Fruit fly (Drosophila melanogaster) whole organism, embryonic: ENCODE measurements around the gene CG12147.

Experiments used
- Bdp1 ChIP-seq: fragments of 200-800 bp; sonication (Bioruptor generic); optimal IDR thresholded peaks from 3 replicates; lab custom pipeline; 2016; ENCODE audit warnings: missing biosample characterization, missing genetic modification characterization
- CG1024 ChIP-seq: fragments of 200-800 bp; sonication (Bioruptor generic); IDR thresholded peaks from 2 replicates; pipeline ENCODE4 v1.3.6; 2022; ENCODE audit warnings: missing biosample characterization, missing genetic modification characterization
- CG10431 ChIP-seq: fragments of 200-800 bp; sonication (Bioruptor generic); optimal IDR thresholded peaks from 3 replicates; lab custom pipeline; 2018; ENCODE audit warnings: missing biosample characterization, mild to moderate bottlenecking, missing genetic modification characterization
- CG10959 ChIP-seq: fragments of 200-800 bp; sonication (Bioruptor generic); IDR thresholded peaks from 2 replicates; pipeline ENCODE4 v1.3.6; 2022; ENCODE audit warnings: missing biosample characterization, missing genetic modification characterization
- CG11085 ChIP-seq: fragments of 200-800 bp; sonication (Bioruptor generic); IDR thresholded peaks from 2 replicates; pipeline ENCODE4 v1.3.6; 2022; ENCODE audit warnings: missing biosample characterization, missing genetic modification characterization
- CG11247 ChIP-seq: fragments of 200-800 bp; sonication (Bioruptor generic); IDR thresholded peaks from 2 replicates; pipeline ENCODE4 v1.3.6; 2022; ENCODE audit warnings: missing biosample characterization, missing genetic modification characterization
- CG11504 ChIP-seq: fragments of 200-800 bp; sonication (Bioruptor generic); optimal IDR thresholded peaks from 3 replicates; lab custom pipeline; 2019; ENCODE audit warnings: missing biosample characterization, mild to moderate bottlenecking, missing genetic modification characterization, moderate library complexity
- CG12299 ChIP-seq: fragments of 200-800 bp; sonication (Bioruptor generic); optimal IDR thresholded peaks from 2 replicates; lab custom pipeline; 2018; ENCODE audit warnings: missing biosample characterization, mild to moderate bottlenecking, missing genetic modification characterization
- CG14441 ChIP-seq: fragments of 200-800 bp; sonication (Bioruptor generic); IDR thresholded peaks from 2 replicates; pipeline ENCODE4 v1.3.6; 2022; ENCODE audit warnings: missing biosample characterization, missing genetic modification characterization
- CG14667 ChIP-seq: fragments of 200-800 bp; sonication (Bioruptor generic); IDR thresholded peaks from 2 replicates; pipeline ENCODE4 v1.3.6; 2022; ENCODE audit warnings: missing biosample characterization, missing genetic modification characterization
- CG17568 ChIP-seq: fragments of 200-800 bp; sonication (Bioruptor generic); optimal IDR thresholded peaks from 2 replicates; lab custom pipeline; 2018; ENCODE audit warnings: missing biosample characterization, mild to moderate bottlenecking, missing genetic modification characterization, moderate library complexity
- CG17829 ChIP-seq: fragments of 200-800 bp; optimal IDR thresholded peaks from 2 replicates; lab custom pipeline; 2019; ENCODE audit warnings: missing biosample characterization, mild to moderate bottlenecking, missing genetic modification characterization, moderate library complexity
- CG2712 ChIP-seq: fragments of 200-800 bp; optimal IDR thresholded peaks from 3 replicates; lab custom pipeline; 2019; ENCODE audit warnings: missing biosample characterization, mild to moderate bottlenecking, missing genetic modification characterization, moderate library complexity
- CG31441 ChIP-seq: fragments of 200-800 bp; sonication (Bioruptor generic); IDR thresholded peaks from 2 replicates; pipeline ENCODE4 v1.3.6; 2022; ENCODE audit warnings: missing biosample characterization, missing genetic modification characterization
- CG3163 ChIP-seq: fragments of 200-800 bp; sonication (Bioruptor generic); optimal IDR thresholded peaks from 3 replicates; lab custom pipeline; 2016; ENCODE audit warnings: missing biosample characterization, missing genetic modification characterization
- CG32532 ChIP-seq: fragments of 200-800 bp; sonication (Bioruptor generic); IDR thresholded peaks from 2 replicates; pipeline ENCODE4 v1.3.6; 2022; ENCODE audit warnings: missing biosample characterization, missing genetic modification characterization
- CG34422 ChIP-seq: fragments of 200-800 bp; sonication (Bioruptor generic); IDR thresholded peaks from 3 replicates; pipeline ENCODE4 v1.3.6; 2022; ENCODE audit warnings: missing biosample characterization, missing genetic modification characterization
- CG5245 ChIP-seq: fragments of 200-800 bp; sonication (Bioruptor generic); optimal IDR thresholded peaks from 3 replicates; lab custom pipeline; 2016; ENCODE audit warnings: missing biosample characterization, missing genetic modification characterization
- CG6683 ChIP-seq: fragments of 200-800 bp; sonication (Bioruptor generic); optimal IDR thresholded peaks from 2 replicates; lab custom pipeline; 2017; ENCODE audit warnings: missing biosample characterization, mild to moderate bottlenecking, missing genetic modification characterization, missing genetic modification reagents
- CG6791 ChIP-seq: fragments of 200-800 bp; sonication (Bioruptor generic); IDR thresholded peaks from 3 replicates; pipeline ENCODE4 v1.3.6; 2022; ENCODE audit warnings: missing biosample characterization, missing genetic modification characterization; ENCODE audit not compliant: partially characterized antibody
- CG7987 ChIP-seq: fragments of 200-800 bp; sonication (Bioruptor generic); optimal IDR thresholded peaks from 2 replicates; lab custom pipeline; 2018; ENCODE audit warnings: missing biosample characterization, mild to moderate bottlenecking, missing genetic modification characterization, moderate library complexity
- CG8281 ChIP-seq: fragments of 200-800 bp; sonication (Bioruptor generic); optimal IDR thresholded peaks from 2 replicates; lab custom pipeline; 2018; ENCODE audit warnings: missing biosample characterization, mild to moderate bottlenecking, missing genetic modification characterization, moderate library complexity
- CG8290 ChIP-seq, 3 experiments: fragments of 200-800 bp; sonication (Bioruptor generic); optimal IDR thresholded peaks; 2 replicates each; lab custom pipeline; 2016 to 2019; ENCODE audit warnings: missing biosample characterization in 3 of 3, missing genetic modification characterization in 3 of 3, mild to moderate bottlenecking in 2 of 3, moderate library complexity in 1 of 3
- Camta ChIP-seq: fragments of 200-800 bp; sonication (Bioruptor generic); optimal IDR thresholded peaks from 2 replicates; lab custom pipeline; 2016; ENCODE audit warnings: missing biosample characterization, missing genetic modification characterization
- Dbx ChIP-seq: fragments of 200-800 bp; sonication (Bioruptor generic); IDR thresholded peaks from 3 replicates; pipeline ENCODE4 v1.3.6; 2022; ENCODE audit warnings: missing biosample characterization, missing genetic modification characterization
- Dp ChIP-seq: fragments of 200-800 bp; sonication (Bioruptor generic); optimal IDR thresholded peaks from 2 replicates; lab custom pipeline; 2018; ENCODE audit warnings: missing biosample characterization, mild to moderate bottlenecking, missing genetic modification characterization, moderate library complexity
- Drgx ChIP-seq: fragments of 200-800 bp; sonication (Bioruptor generic); IDR thresholded peaks from 2 replicates; pipeline ENCODE4 v1.3.6; 2022; ENCODE audit warnings: missing biosample characterization, missing genetic modification characterization
- E2f1 ChIP-seq: fragments of 200-800 bp; sonication (Bioruptor generic); IDR thresholded peaks from 2 replicates; pipeline ENCODE4 v1.3.6; 2022; ENCODE audit warnings: missing biosample characterization, missing genetic modification characterization
- E2f2 ChIP-seq: fragments of 200-800 bp; sonication (Bioruptor generic); IDR thresholded peaks from 2 replicates; pipeline ENCODE4 v1.3.6; 2022; ENCODE audit warnings: missing biosample characterization, missing genetic modification characterization
- H2.0 ChIP-seq: fragments of 200-800 bp; sonication (Bioruptor generic); IDR thresholded peaks from 2 replicates; pipeline ENCODE4 v1.3.6; 2022; ENCODE audit warnings: missing biosample characterization, missing genetic modification characterization
- Neu2 ChIP-seq: fragments of 200-800 bp; sonication (Bioruptor generic); optimal IDR thresholded peaks from 3 replicates; lab custom pipeline; 2016; ENCODE audit warnings: missing biosample characterization, missing genetic modification characterization, borderline replicate concordance
- PHDP ChIP-seq: fragments of 200-800 bp; sonication (Bioruptor generic); optimal IDR thresholded peaks from 3 replicates; lab custom pipeline; 2018; ENCODE audit warnings: missing biosample characterization, mild to moderate bottlenecking, missing genetic modification characterization, moderate library complexity
- Scr ChIP-seq: fragments of 200-800 bp; sonication (Bioruptor generic); IDR thresholded peaks from 2 replicates; pipeline ENCODE4 v1.3.6; 2022; ENCODE audit warnings: missing biosample characterization, missing genetic modification characterization; ENCODE audit not compliant: partially characterized antibody
- Sox100B ChIP-seq: fragments of 200-800 bp; sonication (Bioruptor generic); optimal IDR thresholded peaks from 3 replicates; lab custom pipeline; 2018; ENCODE audit warnings: missing biosample characterization, mild to moderate bottlenecking, missing genetic modification characterization
- al ChIP-seq: fragments of 200-800 bp; sonication (Bioruptor generic); IDR thresholded peaks from 2 replicates; pipeline ENCODE4 v1.3.6; 2022; ENCODE audit warnings: missing biosample characterization, missing genetic modification characterization
- caup ChIP-seq: fragments of 200-800 bp; sonication (Bioruptor generic); optimal IDR thresholded peaks from 3 replicates; lab custom pipeline; 2017; ENCODE audit warnings: missing biosample characterization, mild to moderate bottlenecking, missing genetic modification characterization, moderate library complexity; ENCODE audit not compliant: severe bottlenecking
- chinmo ChIP-seq: fragments of 200-800 bp; sonication (Bioruptor generic); IDR thresholded peaks from 4 replicates; pipeline ENCODE4 v1.3.6; 2022; ENCODE audit warnings: missing biosample characterization, missing genetic modification characterization; ENCODE audit not compliant: partially characterized antibody
- fru ChIP-seq: fragments of >200 bp; optimal IDR thresholded peaks from 2 replicates; lab custom pipeline; 2017
- gro ChIP-seq: fragments of 200-800 bp; sonication (Bioruptor generic); optimal IDR thresholded peaks from 2 replicates; lab custom pipeline; 2016; ENCODE audit warnings: missing biosample characterization, missing genetic modification characterization
- insv ChIP-seq, 2 experiments: fragments of 200-800 bp; sonication (Bioruptor generic); optimal IDR thresholded peaks; 3 replicates each; lab custom pipeline; 2016 to 2018; ENCODE audit warnings: missing biosample characterization in 2 of 2, missing genetic modification characterization in 2 of 2
- kni ChIP-seq: fragments of 200-800 bp; sonication (Bioruptor generic); optimal IDR thresholded peaks from 3 replicates; lab custom pipeline; 2017; ENCODE audit warnings: mild to moderate bottlenecking, missing biosample characterization, missing genetic modification reagents, missing genetic modification characterization
- lov ChIP-seq, 2 experiments: fragments of 200-800 bp in 1 of 2; fragments of >200 bp in 1 of 2; sonication (Bioruptor generic) in 1 of 2; IDR thresholded peaks in 1 of 2; optimal IDR thresholded peaks in 1 of 2; 2 replicates in 1 of 2; 3 replicates in 1 of 2; pipeline versions ENCODE4 v1.3.6 to Lab custom; 2017 to 2022; ENCODE audit warnings: missing biosample characterization in 1 of 2, missing genetic modification characterization in 1 of 2
- mld ChIP-seq: fragments of 200-800 bp; sonication (Bioruptor generic); IDR thresholded peaks from 3 replicates; pipeline ENCODE4 v1.3.6; 2022; ENCODE audit warnings: missing biosample characterization, missing genetic modification characterization; ENCODE audit not compliant: partially characterized antibody
- nerfin-1 ChIP-seq: fragments of 200-800 bp; sonication (Bioruptor generic); optimal IDR thresholded peaks from 3 replicates; lab custom pipeline; 2019; ENCODE audit warnings: missing biosample characterization, mild to moderate bottlenecking, missing genetic modification characterization, moderate library complexity
- nerfin-2 ChIP-seq: fragments of 200-800 bp; sonication (Bioruptor generic); IDR thresholded peaks from 2 replicates; pipeline ENCODE4 v1.3.6; 2022; ENCODE audit warnings: missing biosample characterization, missing genetic modification characterization; ENCODE audit not compliant: partially characterized antibody
- nom ChIP-seq: fragments of 200-800 bp; sonication (Bioruptor generic); optimal IDR thresholded peaks from 2 replicates; lab custom pipeline; 2017; ENCODE audit warnings: missing biosample characterization, missing genetic modification characterization, mild to moderate bottlenecking, moderate library complexity, missing genetic modification reagents
- pum ChIP-seq: fragments of 200-800 bp; sonication (Bioruptor generic); optimal IDR thresholded peaks from 2 replicates; lab custom pipeline; 2016; ENCODE audit warnings: missing biosample characterization, missing genetic modification characterization
- shn ChIP-seq: fragments of 200-800 bp; sonication (Bioruptor generic); optimal IDR thresholded peaks from 3 replicates; lab custom pipeline; 2016; ENCODE audit warnings: missing biosample characterization, missing genetic modification characterization
- sr ChIP-seq: fragments of 200-800 bp; sonication (Bioruptor generic); IDR thresholded peaks from 3 replicates; pipeline ENCODE4 v1.3.6; 2022; ENCODE audit warnings: missing biosample characterization, missing genetic modification characterization
- usp ChIP-seq: fragments of >200 bp; optimal IDR thresholded peaks from 2 replicates; lab custom pipeline; 2017; ENCODE audit warnings: missing biosample characterization, missing genetic modification characterization

Gene CG12147

DNA sequence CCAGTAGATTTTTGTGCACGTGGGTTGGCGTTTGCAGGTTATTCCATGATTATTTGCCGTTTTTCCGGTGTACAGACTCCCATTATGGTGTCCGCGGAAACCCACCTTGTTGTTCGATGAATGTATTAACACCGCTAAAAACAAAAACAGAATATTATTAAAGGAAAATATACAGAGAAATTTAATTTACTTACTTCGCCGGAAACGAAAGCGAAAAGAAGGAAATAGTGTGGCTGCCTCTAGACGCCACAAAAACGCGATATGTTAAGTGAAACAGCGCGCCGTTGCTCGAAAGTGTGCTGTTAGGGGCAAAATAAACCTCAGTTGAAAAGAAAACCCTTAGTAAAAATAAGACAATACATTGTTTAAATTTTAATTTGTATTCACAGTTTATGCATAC is 39.8 kb upstream of the CG12147 start, which contains the start of gene RpL35A (continued):
- TF ChIP-seq CG31441 (GFP tag; lab: Robert Waterston, UW) = peak; percentile 70
- peak; percentile 48 for TF ChIP-seq CG6683 (GFP tag; lab: Kevin White, UChicago)
- peak; percentile 26 for TF ChIP-seq CG5245
- no peak for TF ChIP-seq Drgx (GFP tag; lab: Robert Waterston, UW)
- TF ChIP-seq CG3163 = no peak
- TF ChIP-seq mld = no peak
- peak; percentile 49; the same call in 1 of the 2 replicates for TF ChIP-seq E2f1 (GFP tag; lab: Robert Waterston, UW)
- no peak for TF ChIP-seq fru (lab: Kevin White, UChicago)
- peak; percentile 69 for TF ChIP-seq Camta (GFP tag; lab: Kevin White, UChicago)
- TF ChIP-seq CG14441 (GFP tag; lab: Robert Waterston, UW) = 0 out of 2 replicates have a peak, but pooled peaks have one; percentile 25
- no peak for TF ChIP-seq al (GFP tag; lab: Robert Waterston, UW)
- peak; percentile 30 for TF ChIP-seq pum (GFP tag; lab: Kevin White, UChicago)
- peak; percentile 53 for TF ChIP-seq shn (GFP tag; lab: Kevin White, UChicago)
- TF ChIP-seq CG11085 (GFP tag; lab: Robert Waterston, UW) = peak; percentile 21; the same call in 1 of the 2 replicates
- peak; percentile 35 for TF ChIP-seq CG8281 (tag; lab: Kevin White, UChicago)
- TF ChIP-seq CG11504 = peak; percentile 62
- peak; percentile 74 for TF ChIP-seq kni (GFP tag; lab: Kevin White, UChicago)
- peak; percentile 55 for TF ChIP-seq Bdp1 (GFP tag; lab: Kevin White, UChicago)
- no peak for TF ChIP-seq usp
- TF ChIP-seq Neu2 (GFP tag; lab: Kevin White, UChicago) = peak; percentile 19
- TF ChIP-seq PHDP (tag; lab: Kevin White, UChicago) = peak; percentile 79
- TF ChIP-seq CG32532 (GFP tag; lab: Robert Waterston, UW) = peak; percentile 73
- peak; percentile 64 for TF ChIP-seq nerfin-1 (tag; lab: Kevin White, UChicago)
- peak; percentile 56; the same call in 1 of the 2 replicates for TF ChIP-seq CG1024 (GFP tag; lab: Robert Waterston, UW)
- peak; percentile 94 for TF ChIP-seq CG7987 (GFP tag; lab: Kevin White, UChicago)
- peak; percentile 61; the same call in 1 of the 3 replicates for TF ChIP-seq CG34422
- TF ChIP-seq CG12299 (tag; lab: Kevin White, UChicago) = peak; percentile 77
- TF ChIP-seq Dbx (GFP tag; lab: Robert Waterston, UW) = peak; percentile 66
- TF ChIP-seq CG11247 (GFP tag; lab: Robert Waterston, UW) = peak; percentile 57
- peak; percentile 92 for TF ChIP-seq caup (GFP tag; lab: Kevin White, UChicago)
- TF ChIP-seq gro (GFP tag; lab: Kevin White, UChicago) = peak; percentile 76
- peak; percentile 66 for TF ChIP-seq Sox100B (GFP tag; lab: Kevin White, UChicago)
- TF ChIP-seq CG6791 = no peak

DNA sequence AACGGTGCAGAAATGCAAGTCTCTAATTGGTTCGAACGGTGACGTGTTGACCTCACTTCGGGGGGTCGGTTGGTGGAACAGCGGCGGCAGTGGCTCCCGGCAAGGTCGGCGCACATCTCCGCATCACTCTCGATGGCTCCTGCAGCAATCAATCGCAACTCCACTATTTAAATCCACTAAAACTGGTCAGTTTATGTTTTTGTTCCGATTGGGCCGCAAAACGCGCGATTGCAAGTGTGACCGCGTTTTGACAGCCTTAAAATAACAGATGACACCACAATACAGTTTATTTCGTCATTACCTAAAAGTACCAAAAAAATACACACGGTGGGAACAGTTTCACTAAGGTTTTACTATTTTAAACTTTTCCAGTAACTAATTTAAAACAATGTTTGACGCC is 37.4 kb upstream of the CG12147 start, which contains the start of gene PEK:
PEK (minus strand) TSS at position 273 of the 400 bp plus-strand sequence.
- TF ChIP-seq Scr (GFP tag; lab: Robert Waterston, UW) (0 out of 2 replicates have a peak, but pooled peaks have one; percentile 13), lov (optimal IDR thresholded peaks at IDR 0.05; lab: Kevin White, UChicago) (no peak), lov (GFP tag; IDR thresholded peaks at IDR 0.05; lab: Robert Waterston, UW) (no peak), CG17568 (GFP tag; lab: Kevin White, UChicago) (no peak), chinmo (GFP tag; lab: Robert Waterston, UW) (peak; percentile 7; the same call in 1 of the 4 replicates), CG2712 (no peak), insv (GFP tag; optimal IDR thresholded peaks at IDR 0.05; lab: Kevin White, UChicago) (peak in 1 of 2 experiments; percentile 61), Dp (GFP tag; lab: Kevin White, UChicago) (peak; percentile 51), CG14667 (no peak), CG8290 (GFP tag; optimal IDR thresholded peaks at IDR 0.05; lab: Kevin White, UChicago) (no peak), CG8290 (tag; optimal IDR thresholded peaks at IDR 0.05; lab: Kevin White, UChicago) (peak in 1 of 2 experiments; percentile 33), CG17829 (tag; lab: Kevin White, UChicago) (peak; percentile 16), CG10431 (GFP tag; lab: Kevin White, UChicago) (no peak), CG10959 (GFP tag; lab: Robert Waterston, UW) (no peak), nerfin-2 (GFP tag; lab: Robert Waterston, UW) (no peak), sr (GFP tag; lab: Robert Waterston, UW) (no peak), E2f2 (GFP tag; lab: Robert Waterston, UW) (peak; percentile 59), H2.0 (GFP tag; lab: Robert Waterston, UW) (no peak), nom (GFP tag; lab: Kevin White, UChicago) (peak; percentile 44)
